Fruit fly (Drosophila melanogaster): Measurements from ENCODE around the gene MTA1-like.

The MTA1-like gene

dm6 chr3R:5635524-5635923 lies 13.0 kb downstream of the MTA1-like start, which contains the start of gene CG31546:
CG31546 (minus strand) TSS chr3R:5635624.
- TF ChIP-seq CG2199 (GFP tag; IDR thresholded peaks at IDR 0.05) = no peak
- no peak for TF ChIP-seq BtbVII (GFP tag; optimal IDR thresholded peaks at IDR 0.05)
- TF ChIP-seq CG10654 (GFP tag; optimal IDR thresholded peaks at IDR 0.05) = no peak
- TF ChIP-seq CG4424 (GFP tag; optimal IDR thresholded peaks at IDR 0.05) = no peak
- no peak for TF ChIP-seq org-1 (GFP tag; optimal IDR thresholded peaks at IDR 0.05)
- TF ChIP-seq pita (GFP tag; optimal IDR thresholded peaks at IDR 0.05) = no peak

dm6 chr3R:5633437-5633836 lies 15.1 kb downstream of the MTA1-like start, which contains the start of gene CG12171:
CG12171 (plus strand) TSS chr3R:5633627.
- TF ChIP-seq CG17359 (tag; optimal IDR thresholded peaks at IDR 0.05) = no peak
- no peak for TF ChIP-seq Hand (GFP tag; optimal IDR thresholded peaks at IDR 0.05)
- TF ChIP-seq CG4360 (GFP tag; IDR thresholded peaks at IDR 0.05) = no peak
- no peak for TF ChIP-seq CG6254 (GFP tag; optimal IDR thresholded peaks at IDR 0.05)
- peak; percentile 40 for TF ChIP-seq ERR (GFP tag; optimal IDR thresholded peaks at IDR 0.05)
- TF ChIP-seq inv (GFP tag; IDR thresholded peaks at IDR 0.05; ENCODE audit: partially characterized antibody) = 0 out of 2 replicates have a peak, but pooled peaks have one; percentile 18
- TF ChIP-seq pzg (GFP tag; optimal IDR thresholded peaks at IDR 0.05) = peak; percentile 31
- TF ChIP-seq CG4730 (GFP tag; IDR thresholded peaks at IDR 0.05) = no peak
- no peak for TF ChIP-seq CG3163 (GFP tag; optimal IDR thresholded peaks at IDR 0.05)
- peak; percentile 14; the same call in 1 of the 2 replicates for TF ChIP-seq CG13287 (GFP tag; IDR thresholded peaks at IDR 0.05; ENCODE audit: partially characterized antibody)
- no peak for TF ChIP-seq CG16779 (GFP tag; IDR thresholded peaks at IDR 0.05)
- no peak for TF ChIP-seq HLH54F (GFP tag; optimal IDR thresholded peaks at IDR 0.05)
- no peak for TF ChIP-seq zfh2 (GFP tag; optimal IDR thresholded peaks at IDR 0.05)
- no peak for TF ChIP-seq dmrt11E (tag; optimal IDR thresholded peaks at IDR 0.05)
- TF ChIP-seq CG12942 (GFP tag; optimal IDR thresholded peaks at IDR 0.05) = no peak
- TF ChIP-seq Ptx1 (GFP tag; IDR thresholded peaks at IDR 0.05) = no peak
- peak; percentile 43 for TF ChIP-seq Scr (GFP tag; IDR thresholded peaks at IDR 0.05; ENCODE audit: partially characterized antibody)
- no peak for TF ChIP-seq CG9817 (tag; optimal IDR thresholded peaks at IDR 0.05)
- TF ChIP-seq CG11093 (GFP tag; IDR thresholded peaks at IDR 0.05) = no peak
- no peak for TF ChIP-seq CG8089 (GFP tag; optimal IDR thresholded peaks at IDR 0.05)
- no peak for TF ChIP-seq fd96Cb (tag; optimal IDR thresholded peaks at IDR 0.05)
- TF ChIP-seq amos (GFP tag; IDR thresholded peaks at IDR 0.05; ENCODE audit: partially characterized antibody) = peak; percentile 52
- TF ChIP-seq ac (GFP tag; optimal IDR thresholded peaks at IDR 0.05) = no peak
- no peak for TF ChIP-seq CG6683 (GFP tag; optimal IDR thresholded peaks at IDR 0.05)
- peak; percentile 24 for TF ChIP-seq Sry-δ (GFP tag; optimal IDR thresholded peaks at IDR 0.05)
- TF ChIP-seq CG15514 (GFP tag; optimal IDR thresholded peaks at IDR 0.05) = peak; percentile 76
- TF ChIP-seq CG17385 (GFP tag; optimal IDR thresholded peaks at IDR 0.05) = no peak
- no peak for TF ChIP-seq Nf-YB (GFP tag; optimal IDR thresholded peaks at IDR 0.05)
- no peak for TF ChIP-seq Rfx (GFP tag; IDR thresholded peaks at IDR 0.05)
- TF ChIP-seq Ets65A (GFP tag) = peak; percentile 41
- TF ChIP-seq MESR4 (GFP tag; optimal IDR thresholded peaks at IDR 0.05) = peak; percentile 54
- TF ChIP-seq CG1233 (GFP tag; optimal IDR thresholded peaks at IDR 0.05) = no peak
- no peak for TF ChIP-seq Dfd (GFP tag; optimal IDR thresholded peaks at IDR 0.05)
- no peak for TF ChIP-seq klu (GFP tag; IDR thresholded peaks at IDR 0.05)
- TF ChIP-seq trem (tag; optimal IDR thresholded peaks at IDR 0.05) = no peak
- TF ChIP-seq z (GFP tag; IDR thresholded peaks at IDR 0.05) = no peak
- TF ChIP-seq CG4707 (GFP tag; optimal IDR thresholded peaks at IDR 0.05) = no peak
- TF ChIP-seq CG3407 (GFP tag; optimal IDR thresholded peaks at IDR 0.05) = no peak
- TF ChIP-seq tx (GFP tag; optimal IDR thresholded peaks at IDR 0.05) = no peak
- TF ChIP-seq CG7556 (GFP tag; optimal IDR thresholded peaks at IDR 0.05) = no peak
- TF ChIP-seq CG17912 (GFP tag; optimal IDR thresholded peaks at IDR 0.05) = no peak
- no peak for TF ChIP-seq cg (GFP tag; optimal IDR thresholded peaks at IDR 0.05)
- TF ChIP-seq Doc2 (GFP tag; IDR thresholded peaks at IDR 0.05) = no peak
- TF ChIP-seq nerfin-2 (GFP tag; IDR thresholded peaks at IDR 0.05; ENCODE audit: partially characterized antibody) = no peak
